Worm (Caenorhabditis elegans) whole organism, L2 larva: Measurements from ENCODE around the gene lelo-3.
A peak's percentile ranks its signal among the peaks of the same experiment; 100 is the strongest.

Experiments
- C34F6.9 ChIP-seq: fragments of 150-350 bp; optimal IDR thresholded peaks from 2 replicates; lab custom pipeline; 2014; ENCODE audit warnings: missing biosample characterization, missing genetic modification characterization
- F13H6.1 ChIP-seq: sonication (generic microtip); optimal IDR thresholded peaks from 2 replicates; lab custom pipeline; 2016; ENCODE audit warnings: missing genetic modification characterization, missing compliant biosample characterization
- R02D3.7 ChIP-seq: fragments of 150-350 bp; optimal IDR thresholded peaks from 2 replicates; lab custom pipeline; 2014; ENCODE audit warnings: missing biosample characterization, missing genetic modification characterization
- Y55F3AM.14 ChIP-seq: fragments of 200-800 bp; sonication (Bioruptor generic); optimal IDR thresholded peaks from 2 replicates; lab custom pipeline; 2018; ENCODE audit warnings: mild to moderate bottlenecking, missing genetic modification characterization, missing compliant biosample characterization
- ZK546.5 ChIP-seq: sonication (generic microtip); optimal IDR thresholded peaks from 2 replicates; lab custom pipeline; 2017; ENCODE audit warnings: missing biosample characterization, missing genetic modification characterization
- alr-1 ChIP-seq: fragments of 150-350 bp; optimal IDR thresholded peaks from 2 replicates; lab custom pipeline; 2014; ENCODE audit warnings: missing biosample characterization, missing genetic modification characterization
- aly-2 ChIP-seq: fragments of 150-350 bp; optimal IDR thresholded peaks from 2 replicates; lab custom pipeline; 2014; ENCODE audit warnings: missing biosample characterization, missing genetic modification characterization
- ama-1 ChIP-seq: fragments of 150-350 bp; optimal IDR thresholded peaks from 2 replicates; lab custom pipeline; 2018; ENCODE audit warnings: inconsistent platforms
- blmp-1 ChIP-seq: sonication (generic microtip); optimal IDR thresholded peaks from 2 replicates; lab custom pipeline; 2017; ENCODE audit warnings: missing genetic modification characterization, mild to moderate bottlenecking, missing compliant biosample characterization, antibody characterized with exemption, moderate library complexity; ENCODE audit not compliant: insufficient read depth
- ceh-16 ChIP-seq: fragments of 150-350 bp; optimal IDR thresholded peaks from 2 replicates; lab custom pipeline; 2014; ENCODE audit warnings: missing biosample characterization, missing genetic modification characterization
- ceh-82 ChIP-seq: fragments of 150-350 bp; optimal IDR thresholded peaks from 2 replicates; lab custom pipeline; 2014; ENCODE audit warnings: missing biosample characterization, missing genetic modification characterization
- crh-2 ChIP-seq: sonication (generic microtip); optimal IDR thresholded peaks from 2 replicates; lab custom pipeline; 2017; ENCODE audit warnings: missing biosample characterization, missing genetic modification characterization
- dmd-4 ChIP-seq: sonication (generic microtip); optimal IDR thresholded peaks from 2 replicates; lab custom pipeline; 2017; ENCODE audit warnings: missing biosample characterization, missing genetic modification characterization
- egl-27 ChIP-seq: sonication (generic microtip); optimal IDR thresholded peaks from 3 replicates; lab custom pipeline; 2017; ENCODE audit warnings: missing biosample characterization, missing genetic modification reagents, missing genetic modification characterization
- elt-1 ChIP-seq: fragments of 150-350 bp; optimal IDR thresholded peaks from 2 replicates; lab custom pipeline; 2014; ENCODE audit warnings: missing biosample characterization, missing genetic modification characterization
- elt-3 ChIP-seq: sonication (generic microtip); optimal IDR thresholded peaks from 2 replicates; lab custom pipeline; 2017; ENCODE audit warnings: missing biosample characterization, missing genetic modification characterization
- fos-1 ChIP-seq: fragments of 150-350 bp; optimal IDR thresholded peaks from 2 replicates; lab custom pipeline; 2014; ENCODE audit warnings: missing biosample characterization, missing genetic modification characterization
- gmeb-1 ChIP-seq: fragments of 150-350 bp; optimal IDR thresholded peaks from 2 replicates; lab custom pipeline; 2014; ENCODE audit warnings: missing biosample characterization, missing genetic modification characterization
- lin-11 ChIP-seq: fragments of 150-350 bp; sonication (generic microtip); optimal IDR thresholded peaks from 2 replicates; lab custom pipeline; 2014; ENCODE audit warnings: missing biosample characterization, missing genetic modification characterization, inconsistent platforms, mixed read lengths
- lin-13 ChIP-seq: fragments of 150-350 bp; optimal IDR thresholded peaks from 2 replicates; lab custom pipeline; 2014; ENCODE audit warnings: missing biosample characterization, missing genetic modification reagents, missing genetic modification characterization
- lin-39 ChIP-seq: fragments of 150-350 bp; optimal IDR thresholded peaks from 2 replicates; lab custom pipeline; 2014; ENCODE audit warnings: missing biosample characterization, missing genetic modification reagents, missing genetic modification characterization
- lsy-2 ChIP-seq, 2 experiments: fragments of 150-350 bp in 1 of 2; sonication (generic microtip) in 1 of 2; optimal IDR thresholded peaks; 2 replicates each; lab custom pipeline; 2014 to 2017; ENCODE audit warnings: missing biosample characterization in 2 of 2, missing genetic modification characterization in 2 of 2
- mab-5 ChIP-seq: fragments of 150-350 bp; optimal IDR thresholded peaks from 2 replicates; lab custom pipeline; 2014; ENCODE audit warnings: missing biosample characterization, missing genetic modification characterization
- mbf-1 ChIP-seq: sonication (generic microtip); optimal IDR thresholded peaks from 2 replicates; lab custom pipeline; 2017; ENCODE audit warnings: missing biosample characterization, missing genetic modification characterization
- mdl-1 ChIP-seq, 2 experiments: fragments of 150-350 bp in 1 of 2; sonication (generic microtip) in 1 of 2; optimal IDR thresholded peaks; 2 replicates each; lab custom pipeline; 2017; ENCODE audit warnings: missing biosample characterization in 2 of 2, missing genetic modification characterization in 2 of 2
- nhr-10 ChIP-seq: sonication (generic microtip); optimal IDR thresholded peaks from 2 replicates; lab custom pipeline; 2017; ENCODE audit warnings: missing biosample characterization, missing genetic modification characterization
- nhr-11 ChIP-seq: fragments of 150-350 bp; optimal IDR thresholded peaks from 2 replicates; lab custom pipeline; 2014; ENCODE audit warnings: missing biosample characterization, missing genetic modification characterization
- nhr-12 ChIP-seq: fragments of 150-350 bp; optimal IDR thresholded peaks from 2 replicates; lab custom pipeline; 2014; ENCODE audit warnings: missing biosample characterization, missing genetic modification characterization
- nhr-129 ChIP-seq: fragments of 150-350 bp; optimal IDR thresholded peaks from 2 replicates; lab custom pipeline; 2014; ENCODE audit warnings: missing biosample characterization, missing genetic modification characterization
- nhr-21 ChIP-seq: fragments of 150-350 bp; optimal IDR thresholded peaks from 2 replicates; lab custom pipeline; 2014; ENCODE audit warnings: missing biosample characterization, missing genetic modification characterization
- nhr-23 ChIP-seq: fragments of 150-350 bp; optimal IDR thresholded peaks from 2 replicates; lab custom pipeline; 2014; ENCODE audit warnings: missing biosample characterization, missing genetic modification reagents, missing genetic modification characterization
- nhr-237 ChIP-seq: fragments of 150-350 bp; optimal IDR thresholded peaks from 2 replicates; lab custom pipeline; 2014; ENCODE audit warnings: missing biosample characterization, missing genetic modification characterization
- nhr-25 ChIP-seq: fragments of 150-350 bp; sonication (generic microtip); optimal IDR thresholded peaks from 3 replicates; lab custom pipeline; 2014; ENCODE audit warnings: missing biosample characterization, missing genetic modification characterization
- nhr-6 ChIP-seq: fragments of 150-350 bp; optimal IDR thresholded peaks from 2 replicates; lab custom pipeline; 2014; ENCODE audit warnings: missing biosample characterization, missing genetic modification characterization
- nhr-77 ChIP-seq: fragments of 150-350 bp; optimal IDR thresholded peaks from 2 replicates; lab custom pipeline; 2014; ENCODE audit warnings: missing biosample characterization, missing genetic modification characterization
- peb-1 ChIP-seq: fragments of 150-350 bp; optimal IDR thresholded peaks from 2 replicates; lab custom pipeline; 2014; ENCODE audit warnings: missing biosample characterization, missing genetic modification characterization
- sem-4 ChIP-seq: fragments of 150-350 bp; optimal IDR thresholded peaks from 2 replicates; lab custom pipeline; 2014; ENCODE audit warnings: missing biosample characterization, missing genetic modification reagents, missing genetic modification characterization
- skn-1 ChIP-seq: sonication (generic microtip); optimal IDR thresholded peaks from 2 replicates; lab custom pipeline; 2017; ENCODE audit warnings: missing biosample characterization, missing genetic modification characterization
- sma-3 ChIP-seq: sonication (generic microtip); optimal IDR thresholded peaks from 2 replicates; lab custom pipeline; 2016; ENCODE audit warnings: missing genetic modification reagents, missing genetic modification characterization, missing compliant biosample characterization
- sma-9 ChIP-seq, 2 experiments: fragments of 150-350 bp in 1 of 2; sonication (generic microtip) in 1 of 2; optimal IDR thresholded peaks; 2 replicates each; lab custom pipeline; 2014 to 2016; ENCODE audit warnings: missing genetic modification characterization in 2 of 2, mild to moderate bottlenecking in 1 of 2, missing biosample characterization in 1 of 2, missing compliant biosample characterization in 1 of 2, missing genetic modification reagents in 1 of 2, moderate library complexity in 1 of 2
- snpc-4 ChIP-seq: fragments of 150-350 bp; optimal IDR thresholded peaks from 2 replicates; lab custom pipeline; 2014; ENCODE audit warnings: missing biosample characterization, missing genetic modification characterization
- unc-39 ChIP-seq: fragments of 150-350 bp; optimal IDR thresholded peaks from 2 replicates; lab custom pipeline; 2014; ENCODE audit warnings: missing biosample characterization, missing genetic modification characterization
- unc-55 ChIP-seq: fragments of 150-350 bp; sonication (generic microtip); optimal IDR thresholded peaks from 3 replicates; lab custom pipeline; 2014; ENCODE audit warnings: missing biosample characterization, missing genetic modification reagents, missing genetic modification characterization
- unc-62 ChIP-seq: fragments of 150-350 bp; optimal IDR thresholded peaks from 2 replicates; lab custom pipeline; 2014; ENCODE audit warnings: missing biosample characterization, missing genetic modification reagents, missing genetic modification characterization
- zag-1 ChIP-seq: fragments of 150-350 bp; optimal IDR thresholded peaks from 2 replicates; lab custom pipeline; 2014; ENCODE audit warnings: missing biosample characterization, missing genetic modification characterization
- ztf-1 ChIP-seq: fragments of 200-800 bp; sonication (Bioruptor generic); conservative IDR thresholded peaks from 2 replicates; pipeline ENCODE4 v1.3.6; 2022; ENCODE audit warnings: missing genetic modification characterization, missing compliant biosample characterization
- ztf-11 ChIP-seq: sonication (generic microtip); optimal IDR thresholded peaks from 2 replicates; lab custom pipeline; 2017; ENCODE audit warnings: missing biosample characterization, missing genetic modification characterization
- ztf-4 ChIP-seq: fragments of 150-350 bp; optimal IDR thresholded peaks from 2 replicates; lab custom pipeline; 2014; ENCODE audit warnings: missing biosample characterization, missing genetic modification characterization

The lelo-3 gene

ce11 chrX:5985720-5986119 is 36.6 kb downstream of the lelo-3 start:
- peak; percentile 24 for TF ChIP-seq fos-1 (tag; lab: Kevin White, UChicago)
- TF ChIP-seq ztf-4 (tag; lab: Kevin White, UChicago): no peak
- TF ChIP-seq sma-3: no peak
- no peak for TF ChIP-seq mdl-1 (tag; optimal IDR thresholded peaks at IDR 0.05; lab: Kevin White, UChicago)

ce11 chrX:5984581-5985039 is 37.8 kb downstream of the lelo-3 start, which contains the start of gene klp-13:
TSS of gene klp-13 (plus strand) at chrX:5984989.
- TF ChIP-seq fos-1 (tag; lab: Kevin White, UChicago): peak; percentile 80
- TF ChIP-seq Y55F3AM.14 (GFP tag; lab: Kevin White, UChicago): peak; percentile 66
- no peak for TF ChIP-seq ama-1 (lab: Kevin White, UChicago)
- TF ChIP-seq ceh-82 (tag; lab: Kevin White, UChicago): no peak
- TF ChIP-seq elt-3 (tag; lab: Kevin White, UChicago): no peak
- no peak for TF ChIP-seq ztf-11 (tag; lab: Kevin White, UChicago)
- TF ChIP-seq F13H6.1 (tag; lab: Kevin White, UChicago): peak; percentile 89
- no peak for TF ChIP-seq nhr-10 (tag; lab: Kevin White, UChicago)
- peak; percentile 45 to 89 for TF ChIP-seq lsy-2 (tag; optimal IDR thresholded peaks at IDR 0.05; lab: Kevin White, UChicago)
- TF ChIP-seq unc-55 (GFP tag; lab: Kevin White, UChicago): peak; percentile 96
- no peak for TF ChIP-seq alr-1 (tag; lab: Kevin White, UChicago)
- TF ChIP-seq ztf-4 (tag; lab: Kevin White, UChicago): peak; percentile 76
- peak; percentile 54 for TF ChIP-seq nhr-6 (tag; lab: Kevin White, UChicago)
- TF ChIP-seq ztf-1: no peak
- no peak for TF ChIP-seq R02D3.7 (tag; lab: Kevin White, UChicago)
- peak; percentile 89 for TF ChIP-seq lin-11 (tag; lab: Kevin White, UChicago)
- no peak for TF ChIP-seq lin-39 (tag; lab: Kevin White, UChicago)
- TF ChIP-seq nhr-129: peak; percentile 92
- no peak for TF ChIP-seq nhr-237 (tag; lab: Kevin White, UChicago)
- TF ChIP-seq nhr-25: no peak
- peak; percentile 91 for TF ChIP-seq crh-2
- no peak for TF ChIP-seq aly-2 (tag; lab: Kevin White, UChicago)
- TF ChIP-seq unc-62 (GFP tag; lab: Kevin White, UChicago): no peak
- no peak for TF ChIP-seq nhr-23 (tag; lab: Kevin White, UChicago)
- no peak for TF ChIP-seq ceh-16 (tag; lab: Kevin White, UChicago)
- peak; percentile 76 for TF ChIP-seq egl-27 (tag; lab: Kevin White, UChicago)
- peak; percentile 30 for TF ChIP-seq blmp-1
- no peak for TF ChIP-seq nhr-11 (tag; lab: Kevin White, UChicago)
- TF ChIP-seq elt-1: no peak
- TF ChIP-seq mdl-1 (tag; optimal IDR thresholded peaks at IDR 0.05; lab: Kevin White, UChicago): peak; percentile 55 to 84
- peak; percentile 77 for TF ChIP-seq sem-4 (tag; lab: Kevin White, UChicago)
- TF ChIP-seq nhr-21: peak; percentile 74
- TF ChIP-seq snpc-4: peak; percentile 49
- TF ChIP-seq gmeb-1 (tag; lab: Kevin White, UChicago): peak; percentile 88
- TF ChIP-seq lin-13: peak; percentile 95
- TF ChIP-seq ZK546.5 (tag; lab: Kevin White, UChicago): peak; percentile 89
- TF ChIP-seq mbf-1: no peak
- TF ChIP-seq mab-5 (tag; lab: Kevin White, UChicago): peak; percentile 38
- TF ChIP-seq unc-39 (tag; lab: Kevin White, UChicago): no peak
- peak; percentile 90 for TF ChIP-seq sma-9 (GFP tag; optimal IDR thresholded peaks at IDR 0.05; lab: Kevin White, UChicago)
- TF ChIP-seq sma-9 (tag; optimal IDR thresholded peaks at IDR 0.05; lab: Kevin White, UChicago): no peak
- no peak for TF ChIP-seq nhr-12 (tag; lab: Kevin White, UChicago)
- no peak for TF ChIP-seq skn-1
- no peak for TF ChIP-seq peb-1 (tag; lab: Kevin White, UChicago)
- TF ChIP-seq nhr-77 (tag; lab: Kevin White, UChicago): no peak
- TF ChIP-seq C34F6.9: peak; percentile 91
- TF ChIP-seq zag-1 (tag; lab: Kevin White, UChicago): peak; percentile 75
- TF ChIP-seq dmd-4 (tag; lab: Kevin White, UChicago): no peak
- TF ChIP-seq sma-3: peak; percentile 64
- TF ChIP-seq, all 48 proteins: peak for 24
